Worm (Caenorhabditis elegans) whole organism, late embryonic: ENCODE data around the gene cest-1.1.
A peak's percentile ranks its signal among the peaks of the same experiment; 100 is the strongest.

Experiments used
- C08G9.2 ChIP-seq: sonication (generic microtip); optimal IDR thresholded peaks from 2 replicates; lab custom pipeline; 2016; ENCODE audit warnings: mild to moderate bottlenecking, missing genetic modification characterization, moderate library complexity, missing compliant biosample characterization
- F13H6.1 ChIP-seq: sonication (generic microtip); optimal IDR thresholded peaks from 2 replicates; lab custom pipeline; 2016; ENCODE audit warnings: missing genetic modification characterization, missing compliant biosample characterization
- K02D7.2 ChIP-seq: sonication (generic microtip); optimal IDR thresholded peaks from 2 replicates; lab custom pipeline; 2017; ENCODE audit warnings: mild to moderate bottlenecking, missing genetic modification characterization, missing compliant biosample characterization
- K09A11.1 ChIP-seq: sonication (generic microtip); optimal IDR thresholded peaks from 2 replicates; lab custom pipeline; 2017; ENCODE audit warnings: antibody characterized with exemption, mild to moderate bottlenecking, missing genetic modification characterization, missing compliant biosample characterization; ENCODE audit not compliant: insufficient read depth
- T23F11.4 ChIP-seq: fragments of 200-800 bp; sonication (Bioruptor generic); optimal IDR thresholded peaks from 2 replicates; lab custom pipeline; 2018; ENCODE audit warnings: mild to moderate bottlenecking, missing genetic modification characterization, missing compliant biosample characterization
- ahr-1 ChIP-seq: sonication (generic microtip); optimal IDR thresholded peaks from 2 replicates; lab custom pipeline; 2016; ENCODE audit warnings: missing genetic modification characterization, missing compliant biosample characterization
- ceh-18 ChIP-seq: sonication (generic microtip); optimal IDR thresholded peaks from 2 replicates; lab custom pipeline; 2016; ENCODE audit warnings: missing genetic modification characterization, missing compliant biosample characterization
- ceh-2 ChIP-seq: sonication (generic microtip); optimal IDR thresholded peaks from 2 replicates; lab custom pipeline; 2016; ENCODE audit warnings: missing genotype, missing genetic modification characterization, missing compliant biosample characterization
- ceh-34 ChIP-seq: sonication (generic microtip); optimal IDR thresholded peaks from 2 replicates; lab custom pipeline; 2016; ENCODE audit warnings: mild to moderate bottlenecking, missing genetic modification characterization, missing compliant biosample characterization
- ceh-45 ChIP-seq: fragments of 200-800 bp; sonication (Bioruptor generic); IDR thresholded peaks from 2 replicates; pipeline ENCODE4 v1.3.6; 2022; ENCODE audit warnings: missing genetic modification reagents, missing genetic modification characterization, missing compliant biosample characterization
- ceh-48 ChIP-seq: sonication (generic microtip); optimal IDR thresholded peaks from 2 replicates; lab custom pipeline; 2016; ENCODE audit warnings: missing genetic modification characterization, inconsistent platforms, missing compliant biosample characterization
- ceh-6 ChIP-seq: fragments of 200-800 bp; sonication (Bioruptor generic); optimal IDR thresholded peaks from 2 replicates; lab custom pipeline; 2018; ENCODE audit warnings: mild to moderate bottlenecking, missing genetic modification characterization, missing compliant biosample characterization
- dmd-4 ChIP-seq: sonication (generic microtip); optimal IDR thresholded peaks from 2 replicates; lab custom pipeline; 2016; ENCODE audit warnings: borderline replicate concordance, missing genetic modification characterization, missing compliant biosample characterization
- dve-1 ChIP-seq: sonication (generic microtip); optimal IDR thresholded peaks from 2 replicates; lab custom pipeline; 2017; ENCODE audit warnings: antibody characterized with exemption, mild to moderate bottlenecking, missing genetic modification characterization, missing compliant biosample characterization
- elt-2 ChIP-seq: sonication (generic microtip); optimal IDR thresholded peaks from 2 replicates; lab custom pipeline; 2016; ENCODE audit warnings: missing genetic modification reagents, missing genetic modification characterization, missing compliant biosample characterization
- elt-4 ChIP-seq: sonication (generic microtip); optimal IDR thresholded peaks from 2 replicates; lab custom pipeline; 2016; ENCODE audit warnings: missing genetic modification characterization, missing compliant biosample characterization
- fax-1 ChIP-seq: sonication (generic microtip); optimal IDR thresholded peaks from 2 replicates; lab custom pipeline; 2016; ENCODE audit warnings: missing genotype, missing genetic modification characterization, missing compliant biosample characterization
- fkh-6 ChIP-seq: sonication (generic microtip); optimal IDR thresholded peaks from 2 replicates; lab custom pipeline; 2016; ENCODE audit warnings: missing genetic modification characterization, missing compliant biosample characterization
- gmeb-2 ChIP-seq: sonication (generic microtip); optimal IDR thresholded peaks from 2 replicates; lab custom pipeline; 2016; ENCODE audit warnings: missing genetic modification characterization, inconsistent platforms, missing compliant biosample characterization
- hlh-30 ChIP-seq: sonication (generic microtip); optimal IDR thresholded peaks from 2 replicates; lab custom pipeline; 2017; ENCODE audit warnings: antibody characterized with exemption, missing genetic modification characterization, missing compliant biosample characterization; ENCODE audit not compliant: insufficient read depth
- hlh-6 ChIP-seq: sonication (generic microtip); optimal IDR thresholded peaks from 2 replicates; lab custom pipeline; 2016; ENCODE audit warnings: missing genotype, missing genetic modification characterization, missing compliant biosample characterization
- madf-2 ChIP-seq: sonication (generic microtip); optimal IDR thresholded peaks from 2 replicates; lab custom pipeline; 2017; ENCODE audit warnings: missing genetic modification characterization, missing compliant biosample characterization
- mec-3 ChIP-seq: sonication (generic microtip); optimal IDR thresholded peaks from 2 replicates; lab custom pipeline; 2016; ENCODE audit warnings: borderline replicate concordance, missing genetic modification characterization, missing compliant biosample characterization
- nfya-1 ChIP-seq: sonication (generic microtip); optimal IDR thresholded peaks from 2 replicates; lab custom pipeline; 2017; ENCODE audit warnings: missing genetic modification characterization, mild to moderate bottlenecking, missing compliant biosample characterization, antibody characterized with exemption, moderate library complexity
- nhr-232 ChIP-seq: sonication (generic microtip); optimal IDR thresholded peaks from 2 replicates; lab custom pipeline; 2016; ENCODE audit warnings: missing genetic modification characterization, missing compliant biosample characterization
- npax-4 ChIP-seq: sonication (generic microtip); optimal IDR thresholded peaks from 2 replicates; lab custom pipeline; 2016; ENCODE audit warnings: missing genetic modification characterization, missing compliant biosample characterization
- pag-3 ChIP-seq: sonication (generic microtip); optimal IDR thresholded peaks from 2 replicates; lab custom pipeline; 2016; ENCODE audit warnings: missing compliant biosample characterization, missing genetic modification characterization, borderline replicate concordance
- pax-1 ChIP-seq: fragments of 150-350 bp; optimal IDR thresholded peaks from 2 replicates; lab custom pipeline; 2014; ENCODE audit warnings: missing biosample characterization, missing genetic modification characterization
- pha-2 ChIP-seq: sonication (generic microtip); optimal IDR thresholded peaks from 2 replicates; lab custom pipeline; 2017; ENCODE audit warnings: mild to moderate bottlenecking, missing genetic modification characterization, missing compliant biosample characterization
- ref-2 ChIP-seq: sonication (generic microtip); optimal IDR thresholded peaks from 2 replicates; lab custom pipeline; 2016; ENCODE audit warnings: missing genetic modification characterization, missing compliant biosample characterization
- rnt-1 ChIP-seq: sonication (generic microtip); optimal IDR thresholded peaks from 2 replicates; lab custom pipeline; 2016; ENCODE audit warnings: missing genetic modification characterization, missing compliant biosample characterization
- sox-2 ChIP-seq: fragments of 200-800 bp; sonication (Bioruptor generic); IDR thresholded peaks from 2 replicates; pipeline ENCODE4 v1.3.6; 2022; ENCODE audit warnings: missing genetic modification reagents, missing genetic modification characterization, missing compliant biosample characterization
- sox-4 ChIP-seq: sonication (generic microtip); optimal IDR thresholded peaks from 2 replicates; lab custom pipeline; 2017; ENCODE audit warnings: mild to moderate bottlenecking, missing genetic modification characterization, inconsistent platforms, missing compliant biosample characterization
- tbx-2 ChIP-seq: sonication (generic microtip); optimal IDR thresholded peaks from 2 replicates; lab custom pipeline; 2016; ENCODE audit warnings: missing genetic modification characterization, missing compliant biosample characterization
- tbx-7 ChIP-seq: sonication (generic microtip); optimal IDR thresholded peaks from 2 replicates; lab custom pipeline; 2016; ENCODE audit warnings: missing genotype, missing genetic modification characterization, missing compliant biosample characterization
- ttx-3 ChIP-seq: sonication (generic microtip); optimal IDR thresholded peaks from 2 replicates; lab custom pipeline; 2016; ENCODE audit warnings: missing genetic modification reagents, missing genetic modification characterization, missing compliant biosample characterization
- unc-3 ChIP-seq, 2 experiments: fragments of 200-800 bp in 1 of 2; sonication (Bioruptor generic) in 1 of 2; sonication (generic microtip) in 1 of 2; conservative IDR thresholded peaks in 1 of 2; optimal IDR thresholded peaks in 1 of 2; 2 replicates each; pipeline versions ENCODE4 v1.3.6 to Lab custom; 2016 to 2022; ENCODE audit warnings: missing compliant biosample characterization in 2 of 2, missing genetic modification characterization in 2 of 2, missing genetic modification reagents in 1 of 2
- unc-42 ChIP-seq: sonication (generic microtip); optimal IDR thresholded peaks from 2 replicates; lab custom pipeline; 2016; ENCODE audit warnings: missing genotype, missing genetic modification characterization, missing compliant biosample characterization
- unc-86 ChIP-seq: sonication (generic microtip); optimal IDR thresholded peaks from 2 replicates; lab custom pipeline; 2016; ENCODE audit warnings: missing genetic modification characterization, missing compliant biosample characterization
- zip-5 ChIP-seq: sonication (generic microtip); optimal IDR thresholded peaks from 2 replicates; lab custom pipeline; 2016; ENCODE audit warnings: missing genetic modification characterization, missing compliant biosample characterization
- ztf-16 ChIP-seq: sonication (generic microtip); optimal IDR thresholded peaks from 2 replicates; lab custom pipeline; 2017; ENCODE audit warnings: missing genetic modification characterization, missing compliant biosample characterization

The cest-1.1 gene

ce11 chrV:14136152-14136551 is 30.4 kb downstream of the cest-1.1 start (continued):
- TF ChIP-seq nfya-1 (tag; lab: Kevin White, UChicago) (peak; percentile 75), pax-1 (peak; percentile 74), madf-2 (tag; lab: Kevin White, UChicago) (no peak), F13H6.1 (peak; percentile 72), rnt-1 (tag; lab: Kevin White, UChicago) (peak; percentile 56), tbx-2 (tag; lab: Kevin White, UChicago) (peak; percentile 77), elt-2 (peak; percentile 56), ceh-6 (GFP tag; lab: Kevin White, UChicago) (no peak), npax-4 (tag; lab: Kevin White, UChicago) (no peak), sox-2 (GFP tag; lab: Robert Waterston, UW) (peak; percentile 2; the same call in 1 of the 2 replicates), ref-2 (tag; lab: Kevin White, UChicago) (peak; percentile 46), mec-3 (tag; lab: Kevin White, UChicago) (no peak), ahr-1 (no peak), ceh-18 (tag; lab: Kevin White, UChicago) (peak; percentile 56), C08G9.2 (tag; lab: Kevin White, UChicago) (no peak), fkh-6 (tag; lab: Kevin White, UChicago) (no peak), pag-3 (tag; lab: Kevin White, UChicago) (no peak), elt-4 (no peak), zip-5 (tag; lab: Kevin White, UChicago) (peak; percentile 13), ztf-16 (tag; lab: Kevin White, UChicago) (no peak)
- TF ChIP-seq, all 69 proteins: peak for 23

- no peak for TF ChIP-seq T23F11.4 (GFP tag; lab: Kevin White, UChicago)
- no peak for TF ChIP-seq dve-1 (tag; lab: Kevin White, UChicago)
- TF ChIP-seq ceh-34, result no peak
- no peak for TF ChIP-seq hlh-6 (tag; lab: Kevin White, UChicago)
- TF ChIP-seq elt-2, result peak; percentile 75
- TF ChIP-seq K09A11.1 (tag; lab: Kevin White, UChicago), result no peak
- no peak for TF ChIP-seq ceh-45 (GFP tag; lab: Robert Waterston, UW)
- TF ChIP-seq, all 69 proteins: peak for 1
These were observed 31.6 kb downstream of the cest-1.1 start for ce11 chrV:14134757-14135441.

ce11 chrV:14133002-14133763 is 33.3 kb downstream of the cest-1.1 start:
- TF ChIP-seq C08G9.2 (tag; lab: Kevin White, UChicago), result peak; percentile 16
- TF ChIP-seq nfya-1 (tag; lab: Kevin White, UChicago), result peak; percentile 4
- no peak for TF ChIP-seq unc-86 (tag; lab: Kevin White, UChicago)
- peak; percentile 10 for TF ChIP-seq tbx-2 (tag; lab: Kevin White, UChicago)
- peak; percentile 2 for TF ChIP-seq zip-5 (tag; lab: Kevin White, UChicago)
- TF ChIP-seq ceh-48 (tag; lab: Kevin White, UChicago), result peak; percentile 38

ce11 chrV:14130226-14130625 is 36.3 kb downstream of the cest-1.1 start:
- TF ChIP-seq ttx-3 (tag; lab: Kevin White, UChicago) (peak; percentile 11), unc-42 (peak; percentile 72), pha-2 (tag; lab: Kevin White, UChicago) (no peak)

ce11 chrV:14128858-14129257 is 37.7 kb downstream of the cest-1.1 start:
- no peak for TF ChIP-seq elt-2
- no peak for TF ChIP-seq gmeb-2 (tag; lab: Kevin White, UChicago)
- TF ChIP-seq tbx-7, result no peak
- no peak for TF ChIP-seq nhr-232 (tag; lab: Kevin White, UChicago)
- TF ChIP-seq unc-42, result no peak
- no peak for TF ChIP-seq ceh-18 (tag; lab: Kevin White, UChicago)
- TF ChIP-seq nfya-1 (tag; lab: Kevin White, UChicago), result no peak
- no peak for TF ChIP-seq K02D7.2
- no peak for TF ChIP-seq fax-1 (tag; lab: Kevin White, UChicago)
- no peak for TF ChIP-seq unc-3 (GFP tag; conservative IDR thresholded peaks at IDR 0.05; lab: Robert Waterston, UW)
- TF ChIP-seq unc-3 (tag; optimal IDR thresholded peaks at IDR 0.05; lab: Kevin White, UChicago), result no peak
- no peak for TF ChIP-seq dmd-4 (tag; lab: Kevin White, UChicago)
- no peak for TF ChIP-seq hlh-6 (tag; lab: Kevin White, UChicago)
- no peak for TF ChIP-seq ceh-2 (tag; lab: Kevin White, UChicago)
- TF ChIP-seq hlh-30 (tag; lab: Kevin White, UChicago), result no peak
- no peak for TF ChIP-seq sox-4 (tag; lab: Kevin White, UChicago)
- no peak for TF ChIP-seq ztf-16 (tag; lab: Kevin White, UChicago)
